Fruit fly (Drosophila melanogaster) whole organism, pupa: ENCODE measurements around the gene CG11267.

Source experiments
- CG13204 ChIP-seq: fragments of 200-800 bp; sonication (Bioruptor generic); optimal IDR thresholded peaks from 2 replicates; lab custom pipeline; 2018; ENCODE audit warnings: missing biosample characterization, mild to moderate bottlenecking, missing genetic modification characterization, moderate library complexity
- CG32121 ChIP-seq: fragments of 200-800 bp; sonication (Bioruptor generic); IDR thresholded peaks from 2 replicates; pipeline ENCODE4 v1.3.6; 2022; ENCODE audit warnings: missing biosample characterization, missing genetic modification characterization
- CG4496 ChIP-seq: fragments of 200-800 bp; sonication (Bioruptor generic); IDR thresholded peaks from 3 replicates; pipeline ENCODE4 v1.3.6; 2022; ENCODE audit warnings: missing biosample characterization, missing genetic modification characterization
- CG9948 ChIP-seq: fragments of 200-800 bp; sonication (Bioruptor generic); optimal IDR thresholded peaks from 2 replicates; lab custom pipeline; 2018; ENCODE audit warnings: missing biosample characterization, mild to moderate bottlenecking, missing genetic modification characterization, moderate library complexity
- D1 ChIP-seq: fragments of 200-800 bp; sonication (Bioruptor generic); optimal IDR thresholded peaks from 2 replicates; lab custom pipeline; 2018; ENCODE audit warnings: missing biosample characterization, mild to moderate bottlenecking, missing genetic modification characterization, moderate library complexity
- EcR ChIP-seq: fragments of 200-800 bp; sonication (Bioruptor generic); optimal IDR thresholded peaks from 3 replicates; lab custom pipeline; 2019; ENCODE audit warnings: missing biosample characterization, missing genetic modification characterization, mild to moderate bottlenecking, moderate library complexity, missing genetic modification reagents
- Pif1A ChIP-seq: fragments of 200-800 bp; sonication (Bioruptor generic); optimal IDR thresholded peaks from 3 replicates; lab custom pipeline; 2016; ENCODE audit warnings: missing biosample characterization, missing genetic modification characterization
- Snoo ChIP-seq: fragments of 200-800 bp; sonication (Bioruptor generic); optimal IDR thresholded peaks from 3 replicates; lab custom pipeline; 2017; ENCODE audit warnings: missing biosample characterization, mild to moderate bottlenecking, missing genetic modification characterization, inconsistent platforms

dm6 chr3L:13058429-13058828 lies 42.6 kb downstream of the CG11267 start:
- TF ChIP-seq CG13204 (no peak), D1 (tag; lab: Kevin White, UChicago) (no peak), EcR (no peak), CG32121 (GFP tag; lab: Robert Waterston, UW) (no peak), Snoo (tag; lab: Kevin White, UChicago) (no peak), Pif1A (GFP tag; lab: Kevin White, UChicago) (no peak), CG9948 (tag; lab: Kevin White, UChicago) (no peak), CG4496 (GFP tag; lab: Robert Waterston, UW) (no peak)
